Worm (Caenorhabditis elegans): ENCODE results near the gene nhr-148.

ce11 chrV:7379384-7379783 lies 37.4 kb downstream of the nhr-148 start, which contains the start of gene srsx-24:
- TF ChIP-seq him-1 (tag; optimal IDR thresholded peaks at IDR 0.05), result no peak
- TF ChIP-seq W03F9.2 (tag; optimal IDR thresholded peaks at IDR 0.05), result no peak
